Fruit fly (Drosophila melanogaster): Measurements from ENCODE around the gene CG4230.
A peak's percentile ranks its signal among the peaks of the same experiment; 100 is the strongest.

Gene CG4230

dm6 chr2L:5107626-5108272 is 11.7 kb downstream of the CG4230 start (continued):
- TF ChIP-seq CG9139 (GFP tag; optimal IDR thresholded peaks at IDR 0.05) (peak; percentile 54), CG10669 (GFP tag; optimal IDR thresholded peaks at IDR 0.05) (peak; percentile 86), CG8319 (GFP tag; optimal IDR thresholded peaks at IDR 0.05) (peak; percentile 91), vri (GFP tag; optimal IDR thresholded peaks at IDR 0.05) (peak; percentile 96), CG11902 (GFP tag; optimal IDR thresholded peaks at IDR 0.05) (peak; percentile 94), pdm3 (GFP tag; optimal IDR thresholded peaks at IDR 0.05) (peak; percentile 98), dac (GFP tag; optimal IDR thresholded peaks at IDR 0.05) (peak; percentile 94), CG1621 (tag; optimal IDR thresholded peaks at IDR 0.05) (peak; percentile 86), CG6163 (GFP tag; IDR thresholded peaks at IDR 0.05) (peak; percentile 95), CG3919 (GFP tag; optimal IDR thresholded peaks at IDR 0.05) (peak; percentile 96), Hr39 (GFP tag; optimal IDR thresholded peaks at IDR 0.05) (peak; percentile 99), fd85E (GFP tag; optimal IDR thresholded peaks at IDR 0.05) (peak; percentile 80), CG6276 (GFP tag; optimal IDR thresholded peaks at IDR 0.05) (peak; percentile 88), dsx (GFP tag; optimal IDR thresholded peaks at IDR 0.05; ENCODE audit: poor library complexity, severe bottlenecking) (peak; percentile 74), Ets96B (tag; optimal IDR thresholded peaks at IDR 0.05) (peak; percentile 87), CG6808 (GFP tag; optimal IDR thresholded peaks at IDR 0.05) (peak; percentile 76), CG16779 (tag; optimal IDR thresholded peaks at IDR 0.05) (peak; percentile 81), CG4318 (GFP tag; optimal IDR thresholded peaks at IDR 0.05) (peak; percentile 96), Gug (GFP tag; IDR thresholded peaks at IDR 0.05) (peak; percentile 91)

- no peak for TF ChIP-seq net (GFP tag; optimal IDR thresholded peaks at IDR 0.05)
- peak in 1 of 2 experiments; percentile 1 for TF ChIP-seq ss (GFP tag; optimal IDR thresholded peaks at IDR 0.05)
- TF ChIP-seq CG32006 (GFP tag; optimal IDR thresholded peaks at IDR 0.05), result no peak
- no peak for TF ChIP-seq CG9139 (GFP tag; optimal IDR thresholded peaks at IDR 0.05)
- TF ChIP-seq OdsH (GFP tag; optimal IDR thresholded peaks at IDR 0.05), result no peak
- TF ChIP-seq CG1621 (tag; optimal IDR thresholded peaks at IDR 0.05), result no peak
- peak; percentile 5 for TF ChIP-seq vri (GFP tag; optimal IDR thresholded peaks at IDR 0.05)
- TF ChIP-seq CG6792 (GFP tag; optimal IDR thresholded peaks at IDR 0.05), result no peak
- no peak for TF ChIP-seq Sox102F (GFP tag; optimal IDR thresholded peaks at IDR 0.05)
Measured at dm6 chr2L:5108273-5108653, 12.2 kb downstream of the CG4230 start.

dm6 chr2L:5109059-5109458 is 13.0 kb downstream of the CG4230 start:
- TF ChIP-seq fkh (GFP tag; optimal IDR thresholded peaks at IDR 0.05) (no peak), Sox14 (GFP tag; optimal IDR thresholded peaks at IDR 0.05) (no peak), Gug (GFP tag; IDR thresholded peaks at IDR 0.05) (no peak), CG4318 (GFP tag; optimal IDR thresholded peaks at IDR 0.05) (no peak), Ets96B (tag; optimal IDR thresholded peaks at IDR 0.05) (no peak), svp (GFP tag) (no peak), lz (GFP tag; optimal IDR thresholded peaks at IDR 0.05) (no peak), CG6854 (GFP tag; optimal IDR thresholded peaks at IDR 0.05) (no peak), CG16779 (tag; optimal IDR thresholded peaks at IDR 0.05) (no peak), cyc (GFP tag; optimal IDR thresholded peaks at IDR 0.05) (no peak), Blimp-1 (GFP tag; optimal IDR thresholded peaks at IDR 0.05) (no peak), CG10669 (GFP tag; optimal IDR thresholded peaks at IDR 0.05) (no peak), CG11762 (GFP tag; optimal IDR thresholded peaks at IDR 0.05; ENCODE audit: insufficient read depth) (no peak), fd85E (GFP tag; optimal IDR thresholded peaks at IDR 0.05) (no peak)

dm6 chr2L:5111261-5111922 is 15.4 kb downstream of the CG4230 start:
- TF ChIP-seq Ets21C (GFP tag; optimal IDR thresholded peaks at IDR 0.05) (no peak), Sox14 (GFP tag; optimal IDR thresholded peaks at IDR 0.05) (no peak), esn (GFP tag; optimal IDR thresholded peaks at IDR 0.05) (no peak), ss (GFP tag; optimal IDR thresholded peaks at IDR 0.05) (no peak), CG11902 (GFP tag; optimal IDR thresholded peaks at IDR 0.05) (no peak), Eip78C (GFP tag) (no peak), CG3032 (tag; optimal IDR thresholded peaks at IDR 0.05) (no peak), CG16779 (tag; optimal IDR thresholded peaks at IDR 0.05) (no peak), Eip93F (GFP tag; optimal IDR thresholded peaks at IDR 0.05) (no peak), cyc (GFP tag; optimal IDR thresholded peaks at IDR 0.05) (no peak), vri (GFP tag; optimal IDR thresholded peaks at IDR 0.05) (no peak), Smox (GFP tag; optimal IDR thresholded peaks at IDR 0.05) (no peak), Met (GFP tag; optimal IDR thresholded peaks at IDR 0.05) (no peak), Sox102F (GFP tag; optimal IDR thresholded peaks at IDR 0.05) (no peak), CG15336 (GFP tag; IDR thresholded peaks at IDR 0.05) (no peak), Ets96B (tag; optimal IDR thresholded peaks at IDR 0.05) (no peak)
